Fruit fly (Drosophila melanogaster) whole organism, adult: ENCODE measurements around the gene nrv1.

Experiments
- CG14711 ChIP-seq: fragments of 200-800 bp; sonication (Bioruptor generic); optimal IDR thresholded peaks from 2 replicates; lab custom pipeline; 2018; ENCODE audit warnings: missing biosample characterization, mild to moderate bottlenecking, missing genetic modification characterization, moderate library complexity
- CG1620 ChIP-seq: fragments of 200-800 bp; sonication (Bioruptor generic); optimal IDR thresholded peaks from 2 replicates; lab custom pipeline; 2016; ENCODE audit warnings: missing biosample characterization, missing genetic modification characterization
- CG5204 ChIP-seq: fragments of 200-800 bp; sonication (Bioruptor generic); optimal IDR thresholded peaks from 2 replicates; lab custom pipeline; 2016; ENCODE audit warnings: missing biosample characterization, missing genetic modification characterization
- CG7045 ChIP-seq: fragments of 200-800 bp; sonication (Bioruptor generic); optimal IDR thresholded peaks from 2 replicates; lab custom pipeline; 2017; ENCODE audit warnings: missing biosample characterization, mild to moderate bottlenecking, missing genetic modification characterization
- Clk ChIP-seq: fragments of 200-800 bp; sonication (Bioruptor generic); optimal IDR thresholded peaks from 2 replicates; lab custom pipeline; 2017; ENCODE audit warnings: missing biosample characterization, missing genetic modification characterization
- Mnt ChIP-seq: fragments of 200-800 bp; sonication (Bioruptor generic); optimal IDR thresholded peaks from 2 replicates; lab custom pipeline; 2016; ENCODE audit warnings: missing biosample characterization, mild to moderate bottlenecking, missing genetic modification characterization
- bab1 ChIP-seq: fragments of 200-800 bp; sonication (Bioruptor generic); optimal IDR thresholded peaks from 3 replicates; lab custom pipeline; 2019; ENCODE audit warnings: missing biosample characterization, mild to moderate bottlenecking, missing genetic modification characterization, moderate library complexity
- cic ChIP-seq: fragments of 200-800 bp; sonication (Bioruptor generic); optimal IDR thresholded peaks from 2 replicates; lab custom pipeline; 2017; ENCODE audit warnings: missing biosample characterization, mild to moderate bottlenecking, missing genetic modification characterization, moderate library complexity
- cnc ChIP-seq, 2 experiments: fragments of >200 bp; optimal IDR thresholded peaks; 2 replicates each; lab custom pipeline; 2017
- kay ChIP-seq: fragments of 200-800 bp; sonication (Bioruptor generic); peaks from one replicate; lab custom pipeline; 2016; ENCODE audit warnings: missing biosample characterization, missing genetic modification characterization, borderline replicate concordance
- ovo ChIP-seq: fragments of 200-800 bp; sonication (Bioruptor generic); optimal IDR thresholded peaks from 2 replicates; lab custom pipeline; 2016; ENCODE audit warnings: missing biosample characterization, missing genetic modification characterization
- pad ChIP-seq: fragments of 200-800 bp; sonication (Bioruptor generic); optimal IDR thresholded peaks from 3 replicates; lab custom pipeline; 2017; ENCODE audit warnings: missing biosample characterization, missing genetic modification characterization, mild to moderate bottlenecking, moderate library complexity, missing genetic modification reagents
- tj ChIP-seq: fragments of 200-800 bp; sonication (Bioruptor generic); optimal IDR thresholded peaks from 3 replicates; lab custom pipeline; 2017; ENCODE audit warnings: missing biosample characterization, mild to moderate bottlenecking, missing genetic modification characterization, moderate library complexity

dm6 chr2L:6805783-6806182 lies 19.1 kb upstream of the nrv1 start, which contains the start of gene CG17375:
- TF ChIP-seq kay (GFP tag; lab: Kevin White, UChicago) (no peak), cic (GFP tag; lab: Kevin White, UChicago) (no peak), cnc (optimal IDR thresholded peaks at IDR 0.05; lab: Kevin White, UChicago) (no peak), CG1620 (GFP tag; lab: Kevin White, UChicago) (no peak), CG5204 (GFP tag; lab: Kevin White, UChicago) (no peak), ovo (GFP tag; lab: Kevin White, UChicago) (no peak), CG14711 (tag; lab: Kevin White, UChicago) (no peak), Mnt (GFP tag; lab: Kevin White, UChicago) (no peak), Clk (GFP tag; lab: Kevin White, UChicago) (no peak), tj (no peak), bab1 (GFP tag; lab: Kevin White, UChicago) (no peak), pad (GFP tag; lab: Kevin White, UChicago) (no peak), CG7045 (no peak)
